Worm (Caenorhabditis elegans): ENCODE measurements around the gene C18A3.7.

DNA sequence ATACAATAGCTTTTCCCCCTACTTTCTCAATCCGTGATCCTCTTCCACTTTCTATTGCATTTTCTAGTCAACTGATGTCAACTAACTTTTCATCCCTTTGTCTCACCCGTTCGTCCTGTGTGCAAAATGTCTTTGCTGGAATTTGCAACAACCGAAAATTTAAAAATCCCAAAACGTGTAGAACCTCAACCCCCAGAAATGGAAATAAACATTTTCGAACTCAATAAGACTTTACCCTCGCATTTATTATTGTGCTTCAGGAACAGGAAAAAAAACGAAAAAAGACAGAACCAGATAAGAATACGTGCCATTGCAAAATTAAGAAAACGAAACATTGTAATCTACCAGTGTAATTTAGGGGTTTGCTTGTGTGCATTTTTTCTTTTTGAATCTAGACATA, 18.1 kb downstream of the C18A3.7 start:
- TF ChIP-seq C08G9.2 (tag; optimal IDR thresholded peaks at IDR 0.05) (no peak), pat-9 (tag; optimal IDR thresholded peaks at IDR 0.05) (no peak), zip-5 (tag; optimal IDR thresholded peaks at IDR 0.05) (no peak), ceh-6 (GFP tag; optimal IDR thresholded peaks at IDR 0.05) (no peak), fkh-10 (GFP tag; optimal IDR thresholded peaks at IDR 0.05) (no peak), nfya-1 (tag; optimal IDR thresholded peaks at IDR 0.05) (no peak)
